Worm (Caenorhabditis elegans) whole organism, L2 larva: ENCODE measurements around the gene efa-6.
"Not testable (repeated sequence)": the region's sequence is repeated elsewhere in the genome, so short reads cannot be mapped to it uniquely, and the experiment has no call there.

Experiments used
- C34F6.9 ChIP-seq: fragments of 150-350 bp; optimal IDR thresholded peaks from 2 replicates; lab custom pipeline; 2014; ENCODE audit warnings: missing biosample characterization, missing genetic modification characterization
- F13H6.1 ChIP-seq: sonication (generic microtip); optimal IDR thresholded peaks from 2 replicates; lab custom pipeline; 2016; ENCODE audit warnings: missing genetic modification characterization, missing compliant biosample characterization
- R02D3.7 ChIP-seq: fragments of 150-350 bp; optimal IDR thresholded peaks from 2 replicates; lab custom pipeline; 2014; ENCODE audit warnings: missing biosample characterization, missing genetic modification characterization
- Y55F3AM.14 ChIP-seq: fragments of 200-800 bp; sonication (Bioruptor generic); optimal IDR thresholded peaks from 2 replicates; lab custom pipeline; 2018; ENCODE audit warnings: mild to moderate bottlenecking, missing genetic modification characterization, missing compliant biosample characterization
- ZK546.5 ChIP-seq: sonication (generic microtip); optimal IDR thresholded peaks from 2 replicates; lab custom pipeline; 2017; ENCODE audit warnings: missing biosample characterization, missing genetic modification characterization
- aly-2 ChIP-seq: fragments of 150-350 bp; optimal IDR thresholded peaks from 2 replicates; lab custom pipeline; 2014; ENCODE audit warnings: missing biosample characterization, missing genetic modification characterization
- ama-1 ChIP-seq: fragments of 150-350 bp; optimal IDR thresholded peaks from 2 replicates; lab custom pipeline; 2018; ENCODE audit warnings: inconsistent platforms
- blmp-1 ChIP-seq: sonication (generic microtip); optimal IDR thresholded peaks from 2 replicates; lab custom pipeline; 2017; ENCODE audit warnings: missing genetic modification characterization, mild to moderate bottlenecking, missing compliant biosample characterization, antibody characterized with exemption, moderate library complexity; ENCODE audit not compliant: insufficient read depth
- ceh-16 ChIP-seq: fragments of 150-350 bp; optimal IDR thresholded peaks from 2 replicates; lab custom pipeline; 2014; ENCODE audit warnings: missing biosample characterization, missing genetic modification characterization
- ceh-82 ChIP-seq: fragments of 150-350 bp; optimal IDR thresholded peaks from 2 replicates; lab custom pipeline; 2014; ENCODE audit warnings: missing biosample characterization, missing genetic modification characterization
- crh-2 ChIP-seq: sonication (generic microtip); optimal IDR thresholded peaks from 2 replicates; lab custom pipeline; 2017; ENCODE audit warnings: missing biosample characterization, missing genetic modification characterization
- dmd-4 ChIP-seq: sonication (generic microtip); optimal IDR thresholded peaks from 2 replicates; lab custom pipeline; 2017; ENCODE audit warnings: missing biosample characterization, missing genetic modification characterization
- egl-27 ChIP-seq: sonication (generic microtip); optimal IDR thresholded peaks from 3 replicates; lab custom pipeline; 2017; ENCODE audit warnings: missing biosample characterization, missing genetic modification reagents, missing genetic modification characterization
- elt-3 ChIP-seq: sonication (generic microtip); optimal IDR thresholded peaks from 2 replicates; lab custom pipeline; 2017; ENCODE audit warnings: missing biosample characterization, missing genetic modification characterization
- fos-1 ChIP-seq: fragments of 150-350 bp; optimal IDR thresholded peaks from 2 replicates; lab custom pipeline; 2014; ENCODE audit warnings: missing biosample characterization, missing genetic modification characterization
- lin-11 ChIP-seq: fragments of 150-350 bp; sonication (generic microtip); optimal IDR thresholded peaks from 2 replicates; lab custom pipeline; 2014; ENCODE audit warnings: missing biosample characterization, missing genetic modification characterization, inconsistent platforms, mixed read lengths
- lin-39 ChIP-seq: fragments of 150-350 bp; optimal IDR thresholded peaks from 2 replicates; lab custom pipeline; 2014; ENCODE audit warnings: missing biosample characterization, missing genetic modification reagents, missing genetic modification characterization
- lsy-2 ChIP-seq, 2 experiments: fragments of 150-350 bp in 1 of 2; sonication (generic microtip) in 1 of 2; optimal IDR thresholded peaks; 2 replicates each; lab custom pipeline; 2014 to 2017; ENCODE audit warnings: missing biosample characterization in 2 of 2, missing genetic modification characterization in 2 of 2
- mab-5 ChIP-seq: fragments of 150-350 bp; optimal IDR thresholded peaks from 2 replicates; lab custom pipeline; 2014; ENCODE audit warnings: missing biosample characterization, missing genetic modification characterization
- mbf-1 ChIP-seq: sonication (generic microtip); optimal IDR thresholded peaks from 2 replicates; lab custom pipeline; 2017; ENCODE audit warnings: missing biosample characterization, missing genetic modification characterization
- mdl-1 ChIP-seq, 2 experiments: fragments of 150-350 bp in 1 of 2; sonication (generic microtip) in 1 of 2; optimal IDR thresholded peaks; 2 replicates each; lab custom pipeline; 2017; ENCODE audit warnings: missing biosample characterization in 2 of 2, missing genetic modification characterization in 2 of 2
- nhr-10 ChIP-seq: sonication (generic microtip); optimal IDR thresholded peaks from 2 replicates; lab custom pipeline; 2017; ENCODE audit warnings: missing biosample characterization, missing genetic modification characterization
- nhr-11 ChIP-seq: fragments of 150-350 bp; optimal IDR thresholded peaks from 2 replicates; lab custom pipeline; 2014; ENCODE audit warnings: missing biosample characterization, missing genetic modification characterization
- nhr-12 ChIP-seq: fragments of 150-350 bp; optimal IDR thresholded peaks from 2 replicates; lab custom pipeline; 2014; ENCODE audit warnings: missing biosample characterization, missing genetic modification characterization
- nhr-129 ChIP-seq: fragments of 150-350 bp; optimal IDR thresholded peaks from 2 replicates; lab custom pipeline; 2014; ENCODE audit warnings: missing biosample characterization, missing genetic modification characterization
- nhr-21 ChIP-seq: fragments of 150-350 bp; optimal IDR thresholded peaks from 2 replicates; lab custom pipeline; 2014; ENCODE audit warnings: missing biosample characterization, missing genetic modification characterization
- nhr-23 ChIP-seq: fragments of 150-350 bp; optimal IDR thresholded peaks from 2 replicates; lab custom pipeline; 2014; ENCODE audit warnings: missing biosample characterization, missing genetic modification reagents, missing genetic modification characterization
- nhr-237 ChIP-seq: fragments of 150-350 bp; optimal IDR thresholded peaks from 2 replicates; lab custom pipeline; 2014; ENCODE audit warnings: missing biosample characterization, missing genetic modification characterization
- nhr-25 ChIP-seq: fragments of 150-350 bp; sonication (generic microtip); optimal IDR thresholded peaks from 3 replicates; lab custom pipeline; 2014; ENCODE audit warnings: missing biosample characterization, missing genetic modification characterization
- nhr-6 ChIP-seq: fragments of 150-350 bp; optimal IDR thresholded peaks from 2 replicates; lab custom pipeline; 2014; ENCODE audit warnings: missing biosample characterization, missing genetic modification characterization
- nhr-77 ChIP-seq: fragments of 150-350 bp; optimal IDR thresholded peaks from 2 replicates; lab custom pipeline; 2014; ENCODE audit warnings: missing biosample characterization, missing genetic modification characterization
- peb-1 ChIP-seq: fragments of 150-350 bp; optimal IDR thresholded peaks from 2 replicates; lab custom pipeline; 2014; ENCODE audit warnings: missing biosample characterization, missing genetic modification characterization
- sma-9 ChIP-seq, 2 experiments: fragments of 150-350 bp in 1 of 2; sonication (generic microtip) in 1 of 2; optimal IDR thresholded peaks; 2 replicates each; lab custom pipeline; 2014 to 2016; ENCODE audit warnings: missing genetic modification characterization in 2 of 2, mild to moderate bottlenecking in 1 of 2, missing biosample characterization in 1 of 2, missing compliant biosample characterization in 1 of 2, missing genetic modification reagents in 1 of 2, moderate library complexity in 1 of 2
- snpc-4 ChIP-seq: fragments of 150-350 bp; optimal IDR thresholded peaks from 2 replicates; lab custom pipeline; 2014; ENCODE audit warnings: missing biosample characterization, missing genetic modification characterization
- unc-62 ChIP-seq: fragments of 150-350 bp; optimal IDR thresholded peaks from 2 replicates; lab custom pipeline; 2014; ENCODE audit warnings: missing biosample characterization, missing genetic modification reagents, missing genetic modification characterization
- zag-1 ChIP-seq: fragments of 150-350 bp; optimal IDR thresholded peaks from 2 replicates; lab custom pipeline; 2014; ENCODE audit warnings: missing biosample characterization, missing genetic modification characterization
- ztf-1 ChIP-seq: fragments of 200-800 bp; sonication (Bioruptor generic); conservative IDR thresholded peaks from 2 replicates; pipeline ENCODE4 v1.3.6; 2022; ENCODE audit warnings: missing genetic modification characterization, missing compliant biosample characterization
- ztf-4 ChIP-seq: fragments of 150-350 bp; optimal IDR thresholded peaks from 2 replicates; lab custom pipeline; 2014; ENCODE audit warnings: missing biosample characterization, missing genetic modification characterization

efa-6 gene

DNA sequence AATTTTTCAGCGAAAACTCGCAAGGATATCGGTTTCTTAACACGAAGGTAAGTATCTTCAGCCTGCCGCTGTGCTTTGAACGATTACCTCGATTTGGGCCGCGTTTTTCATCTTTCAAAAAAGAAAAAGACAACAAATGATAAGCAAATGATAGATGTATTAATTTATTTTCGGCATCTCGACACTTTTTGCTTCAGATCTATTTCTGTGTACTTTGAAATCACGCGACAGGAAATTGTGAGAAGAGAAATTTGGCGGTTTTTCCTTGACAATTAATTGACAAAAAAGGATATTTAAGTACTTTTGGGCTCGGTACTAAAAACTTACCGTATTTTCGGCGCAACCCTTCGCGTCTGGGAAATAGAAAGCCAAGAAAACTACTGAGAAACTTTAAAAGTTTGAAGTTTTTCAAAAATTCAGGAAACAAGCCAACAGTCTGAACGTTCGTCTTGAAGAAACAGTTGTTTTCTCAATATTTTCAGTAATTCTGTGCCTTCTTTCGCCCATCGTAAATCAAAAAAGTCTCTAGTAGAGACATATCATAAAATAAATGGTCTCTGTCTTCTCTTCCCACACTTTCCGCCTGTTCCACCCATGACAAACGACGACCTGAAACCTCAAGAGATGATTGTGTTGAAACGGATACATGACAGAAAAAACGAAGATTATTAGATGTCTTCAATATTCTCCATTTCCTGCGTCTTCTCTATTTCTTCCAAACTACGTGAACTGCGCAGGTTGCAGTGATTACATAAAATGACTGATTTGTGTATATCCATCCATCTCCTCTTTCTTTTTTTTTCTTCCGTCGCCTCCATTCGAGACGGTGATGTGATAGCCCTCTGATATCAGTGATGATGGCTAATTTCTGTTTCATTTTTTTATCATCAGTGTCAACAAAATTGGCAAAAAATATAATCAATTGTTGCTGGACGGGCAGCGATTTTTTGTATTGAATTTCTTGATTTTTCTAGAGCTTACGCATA is 26.6 kb upstream of the efa-6 start:
- TF ChIP-seq fos-1, result peak; percentile 30
- TF ChIP-seq nhr-23 (tag; lab: Kevin White, UChicago), result no peak
- no peak for TF ChIP-seq unc-62 (GFP tag; lab: Kevin White, UChicago)
- TF ChIP-seq Y55F3AM.14 (GFP tag; lab: Kevin White, UChicago), result no peak
- TF ChIP-seq ama-1 (lab: Kevin White, UChicago), result no peak
- no peak for TF ChIP-seq dmd-4
- peak; percentile 26 for TF ChIP-seq sma-9 (GFP tag; optimal IDR thresholded peaks at IDR 0.05; lab: Kevin White, UChicago)
- TF ChIP-seq sma-9 (tag; optimal IDR thresholded peaks at IDR 0.05; lab: Kevin White, UChicago), result no peak
- TF ChIP-seq nhr-129, result peak; percentile 8
- TF ChIP-seq, all 48 proteins: peak for 3

DNA sequence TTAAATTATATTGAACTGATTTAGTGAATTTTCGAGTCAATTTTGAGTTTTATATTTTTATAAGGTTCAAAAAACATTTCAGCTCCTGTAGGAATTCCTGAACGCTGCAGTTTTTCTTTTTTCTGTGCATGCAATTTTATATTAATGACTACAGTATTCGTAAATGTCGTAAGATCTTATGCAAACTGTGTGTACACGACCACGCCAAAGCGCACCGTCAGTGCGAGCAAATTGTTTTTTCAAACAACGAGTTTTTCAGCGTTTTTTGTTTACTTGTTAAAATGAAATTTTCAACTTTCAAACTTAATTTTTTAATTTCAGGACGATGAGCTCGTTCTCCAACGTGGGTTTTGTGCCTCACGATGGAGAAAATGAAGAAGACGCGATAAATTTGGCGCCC is 25.6 kb upstream of the efa-6 start, which contains the start of gene vha-7:
Gene vha-7, plus strand, starts transcription at position 326 of the 400 bp plus-strand sequence.
- no peak for TF ChIP-seq ceh-16 (tag; lab: Kevin White, UChicago)
- TF ChIP-seq nhr-12 (tag; lab: Kevin White, UChicago), result no peak
- no peak for TF ChIP-seq lsy-2 (tag; optimal IDR thresholded peaks at IDR 0.05; lab: Kevin White, UChicago)
- no peak for TF ChIP-seq aly-2
- no peak for TF ChIP-seq sma-9 (GFP tag; optimal IDR thresholded peaks at IDR 0.05; lab: Kevin White, UChicago)
- no peak for TF ChIP-seq sma-9 (tag; optimal IDR thresholded peaks at IDR 0.05; lab: Kevin White, UChicago)
- no peak for TF ChIP-seq lin-11 (tag; lab: Kevin White, UChicago)
- TF ChIP-seq F13H6.1, result no peak
- TF ChIP-seq peb-1, result no peak
- no peak for TF ChIP-seq nhr-10 (tag; lab: Kevin White, UChicago)
- no peak for TF ChIP-seq mab-5 (tag; lab: Kevin White, UChicago)

DNA sequence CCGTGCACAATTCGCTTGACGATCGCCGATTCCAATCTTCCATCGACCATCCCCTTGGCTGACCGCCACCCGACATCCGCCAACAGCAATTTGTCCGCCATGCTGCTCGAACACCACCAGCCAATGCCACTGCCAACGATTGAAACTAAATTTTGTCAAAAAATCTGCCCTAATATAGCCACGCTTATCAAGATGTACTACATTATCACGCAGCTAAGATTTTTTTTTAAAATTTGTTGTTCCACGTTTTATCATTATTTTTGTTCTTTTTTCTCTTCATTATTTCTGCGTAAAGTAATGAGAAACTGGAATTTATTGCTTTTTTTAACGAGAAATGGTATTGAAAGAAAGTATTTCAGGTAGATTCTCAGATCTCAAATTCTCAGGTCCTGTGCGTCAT is 24.8 kb upstream of the efa-6 start, which contains the start of gene C26H9A.3:
Gene C26H9A.3, minus strand, starts transcription at position 101 of the 400 bp plus-strand sequence.
- TF ChIP-seq nhr-23 (tag; lab: Kevin White, UChicago); ama-1 (lab: Kevin White, UChicago); crh-2 (tag; lab: Kevin White, UChicago): not testable (repeated sequence)

DNA sequence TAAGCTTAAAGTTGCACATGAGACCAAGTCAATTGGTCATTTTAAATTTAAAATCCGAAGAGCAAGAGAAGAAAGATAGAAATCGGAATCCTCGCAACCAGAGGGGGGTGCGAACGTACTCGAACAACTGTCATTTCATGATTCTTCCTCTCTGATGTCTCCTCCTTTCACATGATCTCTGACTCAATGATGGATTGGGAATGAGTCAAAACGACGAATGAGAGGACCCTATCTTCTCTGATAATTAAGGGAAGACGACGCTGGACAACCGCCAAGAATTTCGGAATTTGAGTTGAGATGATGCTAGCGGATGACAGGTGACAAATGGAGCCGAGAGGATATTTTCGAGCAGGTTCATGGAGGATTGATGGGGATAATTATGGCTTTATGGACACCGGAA is 22.8 kb upstream of the efa-6 start:
- TF ChIP-seq C34F6.9 (tag; lab: Kevin White, UChicago), result peak; percentile 52
- peak in 1 of 2 experiments; percentile 42 for TF ChIP-seq lsy-2 (tag; optimal IDR thresholded peaks at IDR 0.05; lab: Kevin White, UChicago)
- TF ChIP-seq crh-2 (tag; lab: Kevin White, UChicago), result no peak
- TF ChIP-seq F13H6.1, result peak; percentile 88
- peak; percentile 52 for TF ChIP-seq sma-9 (GFP tag; optimal IDR thresholded peaks at IDR 0.05; lab: Kevin White, UChicago)
- TF ChIP-seq sma-9 (tag; optimal IDR thresholded peaks at IDR 0.05; lab: Kevin White, UChicago), result no peak
- peak; percentile 66 for TF ChIP-seq mab-5 (tag; lab: Kevin White, UChicago)
- TF ChIP-seq R02D3.7 (tag; lab: Kevin White, UChicago), result no peak
- no peak for TF ChIP-seq aly-2
- TF ChIP-seq nhr-12 (tag; lab: Kevin White, UChicago), result no peak
- peak; percentile 62 for TF ChIP-seq nhr-129
- no peak for TF ChIP-seq ztf-4
- peak; percentile 44 for TF ChIP-seq lin-39 (tag; lab: Kevin White, UChicago)
- TF ChIP-seq mbf-1 (tag; lab: Kevin White, UChicago), result no peak

- TF ChIP-seq nhr-6 (tag; lab: Kevin White, UChicago) (no peak), nhr-25 (peak; percentile 48), lin-11 (tag; lab: Kevin White, UChicago) (no peak), mbf-1 (tag; lab: Kevin White, UChicago) (no peak), nhr-12 (tag; lab: Kevin White, UChicago) (no peak), egl-27 (no peak), lsy-2 (tag; optimal IDR thresholded peaks at IDR 0.05; lab: Kevin White, UChicago) (no peak), nhr-129 (no peak), crh-2 (tag; lab: Kevin White, UChicago) (no peak), peb-1 (no peak), snpc-4 (tag; lab: Kevin White, UChicago) (no peak), ZK546.5 (tag; lab: Kevin White, UChicago) (no peak), dmd-4 (no peak), sma-9 (GFP tag; optimal IDR thresholded peaks at IDR 0.05; lab: Kevin White, UChicago) (no peak), sma-9 (tag; optimal IDR thresholded peaks at IDR 0.05; lab: Kevin White, UChicago) (no peak), ama-1 (lab: Kevin White, UChicago) (no peak), elt-3 (tag; lab: Kevin White, UChicago) (no peak), nhr-237 (tag; lab: Kevin White, UChicago) (no peak), lin-39 (tag; lab: Kevin White, UChicago) (no peak), nhr-77 (tag; lab: Kevin White, UChicago) (no peak), fos-1 (peak; percentile 87), mab-5 (tag; lab: Kevin White, UChicago) (peak; percentile 44), R02D3.7 (tag; lab: Kevin White, UChicago) (no peak), ceh-82 (tag; lab: Kevin White, UChicago) (no peak), blmp-1 (tag; lab: Kevin White, UChicago) (peak; percentile 35), ztf-1 (GFP tag; lab: Robert Waterston, UW) (no peak), nhr-11 (no peak), mdl-1 (tag; optimal IDR thresholded peaks at IDR 0.05; lab: Kevin White, UChicago) (no peak), zag-1 (no peak), Y55F3AM.14 (GFP tag; lab: Kevin White, UChicago) (no peak), nhr-21 (tag; lab: Kevin White, UChicago) (no peak), F13H6.1 (no peak), C34F6.9 (tag; lab: Kevin White, UChicago) (no peak)
These were observed 19.3 kb upstream of the efa-6 start for ce11 chrIV:12633825-12634224.
